Worm (Caenorhabditis elegans) whole organism, mixed stage, embryonic: Measurements from ENCODE around the gene ZK970.8.

Experiments used
- M03D4.4 ChIP-seq: sonication (generic microtip); optimal IDR thresholded peaks from 2 replicates; lab custom pipeline; 2017; ENCODE audit warnings: mild to moderate bottlenecking, missing genetic modification characterization, missing compliant biosample characterization
- bed-3 ChIP-seq: fragments of 200-800 bp; sonication (Bioruptor generic); optimal IDR thresholded peaks from 3 replicates; lab custom pipeline; 2018; ENCODE audit warnings: mild to moderate bottlenecking, missing genetic modification characterization, moderate library complexity, missing compliant biosample characterization
- blmp-1 ChIP-seq: fragments of 150-350 bp; optimal IDR thresholded peaks from 2 replicates; lab custom pipeline; 2014; ENCODE audit warnings: missing biosample characterization, missing genetic modification characterization
- ceh-39 ChIP-seq: fragments of 150-350 bp; optimal IDR thresholded peaks from 2 replicates; lab custom pipeline; 2014; ENCODE audit warnings: missing biosample characterization, missing genetic modification characterization
- ceh-43 ChIP-seq: fragments of 200-800 bp; sonication (Bioruptor generic); optimal IDR thresholded peaks from 2 replicates; lab custom pipeline; 2018; ENCODE audit warnings: mild to moderate bottlenecking, missing genetic modification characterization, moderate library complexity, missing compliant biosample characterization
- ceh-83 ChIP-seq: fragments of 200-800 bp; sonication (Bioruptor generic); optimal IDR thresholded peaks from 2 replicates; lab custom pipeline; 2018; ENCODE audit warnings: mild to moderate bottlenecking, missing genetic modification characterization, missing compliant biosample characterization
- ces-1 ChIP-seq: fragments of 150-350 bp; optimal IDR thresholded peaks from 2 replicates; lab custom pipeline; 2014; ENCODE audit warnings: missing biosample characterization, missing genetic modification reagents, missing genetic modification characterization
- cnd-1 ChIP-seq: fragments of 200-800 bp; sonication (Bioruptor generic); optimal IDR thresholded peaks from 2 replicates; lab custom pipeline; 2018; ENCODE audit warnings: mild to moderate bottlenecking, missing genetic modification characterization, missing compliant biosample characterization
- drap-1 ChIP-seq: fragments of 200-800 bp; sonication (Bioruptor generic); optimal IDR thresholded peaks from 3 replicates; lab custom pipeline; 2018; ENCODE audit warnings: mild to moderate bottlenecking, missing genetic modification characterization, missing compliant biosample characterization
- elt-1 ChIP-seq: sonication (generic microtip); optimal IDR thresholded peaks from 2 replicates; lab custom pipeline; 2017; ENCODE audit warnings: missing genetic modification characterization, mild to moderate bottlenecking, missing compliant biosample characterization, antibody characterized with exemption, moderate library complexity, borderline replicate concordance; ENCODE audit not compliant: insufficient read depth
- elt-3 ChIP-seq: fragments of 150-350 bp; optimal IDR thresholded peaks from 2 replicates; lab custom pipeline; 2014; ENCODE audit warnings: missing biosample characterization, missing genetic modification characterization
- flh-1 ChIP-seq: fragments of 200-800 bp; sonication (Bioruptor generic); optimal IDR thresholded peaks from 2 replicates; lab custom pipeline; 2018; ENCODE audit warnings: mild to moderate bottlenecking, missing genetic modification characterization, moderate library complexity, missing compliant biosample characterization
- ham-2 ChIP-seq: fragments of 200-800 bp; sonication (Bioruptor generic); optimal IDR thresholded peaks from 2 replicates; lab custom pipeline; 2018; ENCODE audit warnings: mild to moderate bottlenecking, missing genetic modification characterization, missing compliant biosample characterization
- hlh-1 ChIP-seq: fragments of 150-350 bp; optimal IDR thresholded peaks from 2 replicates; lab custom pipeline; 2014; ENCODE audit warnings: missing biosample characterization, missing genetic modification reagents, missing genetic modification characterization
- lin-13 ChIP-seq: fragments of 150-350 bp; optimal IDR thresholded peaks from 2 replicates; lab custom pipeline; 2014; ENCODE audit warnings: missing biosample characterization, missing genetic modification characterization
- lin-32 ChIP-seq: fragments of 200-800 bp; sonication (Bioruptor generic); optimal IDR thresholded peaks from 2 replicates; lab custom pipeline; 2018; ENCODE audit warnings: mild to moderate bottlenecking, missing genetic modification characterization, missing compliant biosample characterization
- lsy-2 ChIP-seq: fragments of 150-350 bp; optimal IDR thresholded peaks from 2 replicates; lab custom pipeline; 2014; ENCODE audit warnings: missing biosample characterization, missing genetic modification characterization
- mep-1 ChIP-seq: fragments of 150-350 bp; optimal IDR thresholded peaks from 2 replicates; lab custom pipeline; 2017; ENCODE audit warnings: missing biosample characterization, missing genetic modification reagents, missing genetic modification characterization, inconsistent platforms
- mls-2 ChIP-seq: sonication (generic microtip); optimal IDR thresholded peaks from 2 replicates; lab custom pipeline; 2016; ENCODE audit warnings: mild to moderate bottlenecking, missing genetic modification characterization, moderate library complexity, missing compliant biosample characterization
- nhr-12 ChIP-seq: fragments of 150-350 bp; optimal IDR thresholded peaks from 2 replicates; lab custom pipeline; 2014; ENCODE audit warnings: missing biosample characterization, missing genetic modification characterization
- nhr-2 ChIP-seq: fragments of 150-350 bp; optimal IDR thresholded peaks from 2 replicates; lab custom pipeline; 2014; ENCODE audit warnings: missing biosample characterization, missing genetic modification characterization
- nhr-76 ChIP-seq: sonication (generic microtip); optimal IDR thresholded peaks from 2 replicates; lab custom pipeline; 2017; ENCODE audit warnings: missing biosample characterization, missing genetic modification characterization
- pha-4 ChIP-seq: fragments of 150-350 bp; optimal IDR thresholded peaks from 2 replicates; lab custom pipeline; 2018; ENCODE audit warnings: missing biosample characterization, missing genetic modification reagents, missing genetic modification characterization
- sem-2 ChIP-seq: fragments of 200-800 bp; sonication (Bioruptor generic); optimal IDR thresholded peaks from 2 replicates; lab custom pipeline; 2018; ENCODE audit warnings: mild to moderate bottlenecking, missing genetic modification characterization, missing compliant biosample characterization
- snpc-4 ChIP-seq: fragments of 150-350 bp; optimal IDR thresholded peaks from 2 replicates; lab custom pipeline; 2014; ENCODE audit warnings: missing biosample characterization, missing genetic modification characterization
- sptf-1 ChIP-seq: sonication (generic microtip); optimal IDR thresholded peaks from 2 replicates; lab custom pipeline; 2017; ENCODE audit warnings: mild to moderate bottlenecking, missing genetic modification characterization, moderate library complexity, missing compliant biosample characterization
- tbx-8 ChIP-seq: fragments of 200-800 bp; sonication (Bioruptor generic); optimal IDR thresholded peaks from 2 replicates; lab custom pipeline; 2018; ENCODE audit warnings: mild to moderate bottlenecking, missing genetic modification characterization, moderate library complexity, missing compliant biosample characterization
- unc-120 ChIP-seq: sonication (generic microtip); optimal IDR thresholded peaks from 2 replicates; lab custom pipeline; 2017; ENCODE audit warnings: missing genetic modification characterization, missing compliant biosample characterization; ENCODE audit not compliant: poor library complexity, severe bottlenecking
- unc-39 ChIP-seq: fragments of 150-350 bp; optimal IDR thresholded peaks from 2 replicates; lab custom pipeline; 2014; ENCODE audit warnings: missing biosample characterization, missing genetic modification characterization
- zip-8 ChIP-seq: fragments of 150-350 bp; optimal IDR thresholded peaks from 2 replicates; lab custom pipeline; 2014; ENCODE audit warnings: missing biosample characterization, missing genetic modification characterization

ZK970.8 gene

ce11 chrII:10302646-10303045, 6.8 kb upstream of the ZK970.8 start, which contains the start of gene clpp-1:
clpp-1 (minus strand) TSS chrII:10302842.
- TF ChIP-seq mls-2 = no peak
- TF ChIP-seq zip-8 = peak; percentile 17

DNA sequence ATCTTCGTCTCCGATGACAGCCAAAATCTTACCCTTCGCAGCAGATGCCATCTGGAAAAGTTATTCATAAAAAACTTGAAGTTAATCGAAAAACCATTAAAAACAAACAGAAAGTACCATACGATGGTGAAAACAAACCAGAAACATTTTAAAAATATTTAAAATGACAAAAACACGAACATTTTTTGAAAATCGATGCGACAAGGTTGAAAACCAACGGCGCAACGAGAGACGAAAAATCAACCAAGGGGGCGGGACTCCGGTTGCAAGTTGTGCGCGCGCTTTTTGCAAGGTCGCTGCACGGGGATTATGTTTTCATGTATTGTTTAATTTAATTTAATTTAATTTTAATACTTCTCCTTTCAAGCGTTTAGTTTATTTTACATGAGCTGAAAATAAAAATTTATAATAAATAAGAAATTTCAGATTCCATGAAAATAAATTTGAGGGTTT, 5.7 kb upstream of the ZK970.8 start, which contains the start of gene vha-9:
Gene vha-9 (minus strand): TSS at position 51 of the 453 bp plus-strand sequence.
- TF ChIP-seq sptf-1 (tag; lab: Kevin White, UChicago) (peak; percentile 74), elt-3 (tag; lab: Kevin White, UChicago) (no peak), sem-2 (no peak), mls-2 (no peak), nhr-2 (tag; lab: Kevin White, UChicago) (peak; percentile 3), hlh-1 (tag; lab: Kevin White, UChicago) (peak; percentile 28), ceh-43 (no peak), elt-1 (no peak), lsy-2 (peak; percentile 57), pha-4 (tag; lab: Kevin White, UChicago) (peak; percentile 7), ces-1 (GFP tag; lab: Kevin White, UChicago) (peak; percentile 91), cnd-1 (tag; lab: Kevin White, UChicago) (no peak), bed-3 (peak; percentile 11), M03D4.4 (tag; lab: Kevin White, UChicago) (peak; percentile 13), mep-1 (peak; percentile 56)

DNA sequence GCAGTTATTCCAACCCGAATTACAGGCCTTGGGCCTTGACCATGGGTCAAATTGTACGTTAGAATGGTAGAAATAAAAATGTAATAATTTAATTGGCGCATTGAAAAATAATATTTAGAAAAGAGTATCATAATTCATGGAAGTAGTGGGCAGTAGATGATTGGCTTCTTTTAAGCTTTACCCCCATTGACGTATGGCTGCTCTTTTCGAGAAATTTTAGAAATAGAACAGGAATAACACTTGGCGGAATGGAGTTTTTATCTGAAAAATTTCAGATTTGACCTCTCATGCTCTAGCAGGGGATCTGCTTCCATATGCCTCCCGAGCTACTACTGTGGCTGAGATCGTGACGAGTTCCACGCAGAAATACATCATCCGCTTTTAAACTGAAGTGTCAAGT, 711 bp upstream of the ZK970.8 start, which contains the start of gene gcy-4:
Gene gcy-4 (minus strand): TSS at position 101 of the 400 bp plus-strand sequence.
- TF ChIP-seq snpc-4 (tag; lab: Kevin White, UChicago) (no peak), lsy-2 (no peak), pha-4 (tag; lab: Kevin White, UChicago) (no peak), elt-1 (no peak), ceh-83 (no peak), nhr-2 (tag; lab: Kevin White, UChicago) (no peak), zip-8 (no peak), M03D4.4 (tag; lab: Kevin White, UChicago) (no peak), lin-13 (tag; lab: Kevin White, UChicago) (no peak), tbx-8 (no peak), cnd-1 (tag; lab: Kevin White, UChicago) (no peak), nhr-76 (tag; lab: Kevin White, UChicago) (no peak), lin-32 (GFP tag; lab: Kevin White, UChicago) (no peak), sem-2 (no peak)

DNA sequence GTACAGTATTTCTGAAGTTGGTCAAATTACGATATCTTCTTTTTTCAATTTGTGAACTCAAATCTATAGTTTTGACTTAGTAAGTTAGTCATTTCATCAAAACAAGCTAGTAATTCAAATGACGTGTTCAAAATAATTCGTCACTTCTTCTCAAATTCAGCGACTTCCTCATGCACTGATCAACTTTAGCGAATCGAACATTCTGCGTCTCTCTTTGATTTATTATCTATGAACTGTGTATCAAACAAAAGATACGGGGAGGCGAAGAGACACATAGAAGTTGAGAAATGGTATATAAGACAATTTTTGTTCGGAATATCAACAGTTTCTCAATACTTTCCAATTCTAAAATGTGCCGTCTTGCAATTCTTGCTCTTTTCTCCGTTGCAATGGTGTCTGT, 2.5 kb downstream of the ZK970.8 start, which contains the start of gene srlf-34:
Gene srlf-34 (plus strand): TSS at position 321 of the 400 bp plus-strand sequence.
- TF ChIP-seq mep-1 (no peak), ceh-39 (tag; lab: Kevin White, UChicago) (no peak), nhr-76 (tag; lab: Kevin White, UChicago) (no peak), tbx-8 (no peak)

DNA sequence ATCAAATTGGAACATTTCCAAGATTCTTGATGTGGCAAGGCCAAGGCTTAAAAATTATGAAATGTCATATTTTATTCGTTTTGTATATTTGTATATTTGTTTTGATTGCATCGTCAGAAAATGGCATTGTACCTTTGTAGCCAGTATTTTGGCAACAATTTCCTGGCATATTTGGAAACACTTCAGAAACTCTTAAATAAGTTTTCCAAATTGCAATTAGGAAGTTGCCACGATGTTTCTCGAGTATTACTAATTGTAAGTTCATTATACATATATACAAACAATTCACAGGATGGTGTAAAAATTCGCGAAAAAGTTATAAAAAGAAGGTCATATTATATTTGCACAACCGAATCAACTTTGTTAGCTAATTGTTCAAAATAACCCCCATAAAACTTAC, 5.8 kb downstream of the ZK970.8 start, which contains the start of gene idpp-8:
Gene idpp-8 (plus strand): TSS at position 301 of the 400 bp plus-strand sequence.
- TF ChIP-seq unc-120 (tag; lab: Kevin White, UChicago) = no peak
- TF ChIP-seq lsy-2 = no peak
- no peak for TF ChIP-seq cnd-1 (tag; lab: Kevin White, UChicago)
- no peak for TF ChIP-seq tbx-8
- no peak for TF ChIP-seq unc-39 (tag; lab: Kevin White, UChicago)
- no peak for TF ChIP-seq ham-2 (GFP tag; lab: Kevin White, UChicago)
- no peak for TF ChIP-seq ces-1 (GFP tag; lab: Kevin White, UChicago)
- no peak for TF ChIP-seq elt-3 (tag; lab: Kevin White, UChicago)
- TF ChIP-seq nhr-12 = no peak
- no peak for TF ChIP-seq mls-2
- TF ChIP-seq zip-8 = no peak
- no peak for TF ChIP-seq flh-1 (GFP tag; lab: Kevin White, UChicago)
- no peak for TF ChIP-seq M03D4.4 (tag; lab: Kevin White, UChicago)
- TF ChIP-seq hlh-1 (tag; lab: Kevin White, UChicago) = no peak

DNA sequence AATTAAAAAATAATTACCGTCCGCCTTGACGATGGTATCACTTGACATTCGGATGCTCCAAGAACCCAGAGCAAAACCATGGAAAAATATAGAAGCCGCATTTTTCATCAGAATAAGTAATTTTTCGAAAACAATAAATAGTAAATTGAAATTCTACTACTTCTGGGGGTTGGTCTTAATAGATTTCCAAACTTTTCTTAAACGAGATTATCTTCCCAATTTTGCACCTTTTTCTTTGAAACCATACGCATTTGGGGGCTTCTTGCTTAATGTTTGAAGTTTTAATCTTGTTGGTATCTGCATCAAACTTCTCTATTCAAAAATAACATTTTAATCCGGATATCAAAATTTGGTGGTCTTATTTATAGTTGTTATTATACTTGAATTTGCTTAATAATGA, 6.7 kb downstream of the ZK970.8 start, which contains the start of gene gcy-5:
Gene gcy-5 (minus strand): TSS at position 101 of the 400 bp plus-strand sequence.
- TF ChIP-seq unc-120 (tag; lab: Kevin White, UChicago) (no peak), mep-1 (no peak), blmp-1 (tag; lab: Kevin White, UChicago) (no peak), hlh-1 (tag; lab: Kevin White, UChicago) (no peak), nhr-76 (tag; lab: Kevin White, UChicago) (no peak), elt-3 (tag; lab: Kevin White, UChicago) (no peak), ceh-43 (no peak), drap-1 (GFP tag; lab: Kevin White, UChicago) (no peak), lin-32 (GFP tag; lab: Kevin White, UChicago) (no peak), ham-2 (GFP tag; lab: Kevin White, UChicago) (no peak), M03D4.4 (tag; lab: Kevin White, UChicago) (no peak), snpc-4 (tag; lab: Kevin White, UChicago) (no peak)
